Worm (Caenorhabditis elegans) whole organism, L3 larva: ENCODE results near the gene sup-37.

Source experiments
- daf-12 ChIP-seq: fragments of 150-350 bp; optimal IDR thresholded peaks from 2 replicates; lab custom pipeline; 2014; ENCODE audit warnings: missing biosample characterization, missing genetic modification reagents, missing genetic modification characterization
- elt-2 ChIP-seq: sonication (generic microtip); optimal IDR thresholded peaks from 2 replicates; lab custom pipeline; 2016; ENCODE audit warnings: missing genetic modification reagents, mild to moderate bottlenecking, missing genetic modification characterization, missing compliant biosample characterization
- fos-1 ChIP-seq: fragments of 150-350 bp; optimal IDR thresholded peaks from 2 replicates; lab custom pipeline; 2014; ENCODE audit warnings: missing biosample characterization, missing genetic modification characterization
- lin-15B ChIP-seq: fragments of 150-350 bp; optimal IDR thresholded peaks from 2 replicates; lab custom pipeline; 2014; ENCODE audit warnings: missing biosample characterization, missing genetic modification characterization
- nhr-11 ChIP-seq: fragments of 150-350 bp; optimal IDR thresholded peaks from 2 replicates; lab custom pipeline; 2014; ENCODE audit warnings: missing biosample characterization, missing genetic modification characterization
- nhr-23 ChIP-seq: fragments of 150-350 bp; optimal IDR thresholded peaks from 2 replicates; lab custom pipeline; 2014; ENCODE audit warnings: missing biosample characterization, missing genetic modification reagents, missing genetic modification characterization
- nhr-237 ChIP-seq: fragments of 150-350 bp; optimal IDR thresholded peaks from 2 replicates; lab custom pipeline; 2014; ENCODE audit warnings: missing biosample characterization, missing genetic modification characterization
- sea-2 ChIP-seq: fragments of 150-350 bp; sonication (generic microtip); optimal IDR thresholded peaks from 4 replicates; lab custom pipeline; 2014; ENCODE audit warnings: missing biosample characterization, missing genetic modification reagents, missing genetic modification characterization
- skn-1 ChIP-seq: fragments of 150-350 bp; optimal IDR thresholded peaks from 2 replicates; lab custom pipeline; 2014; ENCODE audit warnings: missing biosample characterization, missing genetic modification characterization
- ztf-11 ChIP-seq: fragments of 150-350 bp; optimal IDR thresholded peaks from 2 replicates; lab custom pipeline; 2014; ENCODE audit warnings: missing biosample characterization, missing genetic modification characterization
- ztf-4 ChIP-seq: fragments of 150-350 bp; optimal IDR thresholded peaks from 2 replicates; lab custom pipeline; 2014; ENCODE audit warnings: missing biosample characterization, missing genetic modification characterization

ce11 chrV:8760416-8760815 lies 25.9 kb upstream of the sup-37 start, which contains the start of gene ddn-1:
- no peak for TF ChIP-seq nhr-23
- TF ChIP-seq sea-2 (GFP tag; lab: Kevin White, UChicago): no peak
- no peak for TF ChIP-seq ztf-11 (tag; lab: Kevin White, UChicago)
- TF ChIP-seq ztf-4 (tag; lab: Kevin White, UChicago): no peak
- TF ChIP-seq daf-12 (tag; lab: Kevin White, UChicago): no peak
- TF ChIP-seq skn-1: no peak
- TF ChIP-seq lin-15B (tag; lab: Kevin White, UChicago): no peak
- no peak for TF ChIP-seq fos-1 (tag; lab: Kevin White, UChicago)
- TF ChIP-seq nhr-11: no peak
- no peak for TF ChIP-seq nhr-237 (tag; lab: Kevin White, UChicago)
- TF ChIP-seq elt-2 (tag; lab: Kevin White, UChicago): no peak
